Worm (Caenorhabditis elegans): ENCODE results near the gene ric-3.

ce11 chrIV:7838426-7838825 is 20.4 kb downstream of the ric-3 start, which contains the start of gene C06A6.7:
- TF ChIP-seq tbx-37 (GFP tag; conservative IDR thresholded peaks at IDR 0.05) = no peak
- TF ChIP-seq ama-1 (optimal IDR thresholded peaks at IDR 0.05) = no peak
- no peak for TF ChIP-seq scrt-1 (GFP tag; IDR thresholded peaks at IDR 0.05)
- TF ChIP-seq ceh-36 (tag; optimal IDR thresholded peaks at IDR 0.05) = no peak
- TF ChIP-seq ceh-13 (GFP tag; optimal IDR thresholded peaks at IDR 0.05) = no peak
- no peak for TF ChIP-seq pes-1 (GFP tag; IDR thresholded peaks at IDR 0.05)
- no peak for TF ChIP-seq hmbx-1 (tag; optimal IDR thresholded peaks at IDR 0.05)
- no peak for TF ChIP-seq flt-1 (GFP tag; IDR thresholded peaks at IDR 0.05)
- TF ChIP-seq ets-7 (tag; optimal IDR thresholded peaks at IDR 0.05) = no peak

All from whole organism, early embryonic.